Fruit fly (Drosophila melanogaster) Kc167 (cell line): Measurements from ENCODE around the gene exex.

Source experiments
- Myc ChIP-seq: fragments of >200 bp; optimal IDR thresholded peaks from 2 replicates; lab custom pipeline; 2017; ENCODE audit warnings: missing external identifiers
- Sin3A ChIP-seq: fragments of >200 bp; optimal IDR thresholded peaks from 2 replicates; lab custom pipeline; 2018; ENCODE audit warnings: missing external identifiers
- insv ChIP-seq: fragments of >200 bp; optimal IDR thresholded peaks from 3 replicates; lab custom pipeline; 2018; ENCODE audit warnings: missing external identifiers
- psq ChIP-seq: fragments of >200 bp; optimal IDR thresholded peaks from 2 replicates; lab custom pipeline; 2017; ENCODE audit warnings: missing external identifiers

dm6 chr3L:7976081-7976483, 28.1 kb downstream of the exex start, which contains the start of the genes HP4 and CG8209:
- TF ChIP-seq insv, result no peak
- TF ChIP-seq psq, result no peak
- no peak for TF ChIP-seq Myc (lab: Kevin White, UChicago)
- TF ChIP-seq Sin3A (lab: Kevin White, UChicago), result no peak
